Fruit fly (Drosophila melanogaster): Measurements from ENCODE around the gene Upf2.

Gene Upf2

dm6 chrX:8115343-8115676 is 40.0 kb upstream of the Upf2 start:
- TF ChIP-seq dac (GFP tag; optimal IDR thresholded peaks at IDR 0.05) = no peak
- no peak for TF ChIP-seq topi (GFP tag; optimal IDR thresholded peaks at IDR 0.05)
- no peak for TF ChIP-seq Sox14 (GFP tag; optimal IDR thresholded peaks at IDR 0.05)
- TF ChIP-seq CG34406 (GFP tag; optimal IDR thresholded peaks at IDR 0.05) = no peak
- no peak for TF ChIP-seq spab (GFP tag; optimal IDR thresholded peaks at IDR 0.05)
- TF ChIP-seq pdm3 (GFP tag; optimal IDR thresholded peaks at IDR 0.05) = no peak
- no peak for TF ChIP-seq esn (GFP tag; optimal IDR thresholded peaks at IDR 0.05)
- TF ChIP-seq CG8119 (GFP tag; IDR thresholded peaks at IDR 0.05) = no peak
- TF ChIP-seq Eip93F (GFP tag; optimal IDR thresholded peaks at IDR 0.05) = no peak
- TF ChIP-seq Hr38 (GFP tag; optimal IDR thresholded peaks at IDR 0.05) = no peak

- TF ChIP-seq salr (GFP tag; optimal IDR thresholded peaks at IDR 0.05) = no peak
- TF ChIP-seq CG7368 (GFP tag; optimal IDR thresholded peaks at IDR 0.05) = no peak
- TF ChIP-seq CG9139 (GFP tag; optimal IDR thresholded peaks at IDR 0.05) = no peak
- TF ChIP-seq OdsH (GFP tag; optimal IDR thresholded peaks at IDR 0.05) = peak; percentile 7
- no peak for TF ChIP-seq vri (GFP tag; optimal IDR thresholded peaks at IDR 0.05)
- no peak for TF ChIP-seq CG11762 (GFP tag; optimal IDR thresholded peaks at IDR 0.05; ENCODE audit: insufficient read depth)
- TF ChIP-seq Eip93F (GFP tag; optimal IDR thresholded peaks at IDR 0.05) = no peak
- TF ChIP-seq fd59A (GFP tag; optimal IDR thresholded peaks at IDR 0.05) = no peak
- TF ChIP-seq esn (GFP tag; optimal IDR thresholded peaks at IDR 0.05) = peak; percentile 5
- TF ChIP-seq eg (GFP tag; IDR thresholded peaks at IDR 0.05) = peak; percentile 56
- TF ChIP-seq fkh (GFP tag; optimal IDR thresholded peaks at IDR 0.05) = peak; percentile 37
- no peak for TF ChIP-seq CG11902 (GFP tag; optimal IDR thresholded peaks at IDR 0.05)
- peak; percentile 23 for TF ChIP-seq CG32006 (GFP tag; optimal IDR thresholded peaks at IDR 0.05)
- TF ChIP-seq CG10631 (GFP tag; optimal IDR thresholded peaks at IDR 0.05) = no peak
- peak; percentile 31 for TF ChIP-seq CG31627 (GFP tag; optimal IDR thresholded peaks at IDR 0.05)
- TF ChIP-seq Hr4 (GFP tag; optimal IDR thresholded peaks at IDR 0.05) = no peak
- no peak for TF ChIP-seq spab (GFP tag; optimal IDR thresholded peaks at IDR 0.05)
- 0 out of 2 replicates have a peak, but pooled peaks have one; percentile 33 for TF ChIP-seq CG15336 (GFP tag; IDR thresholded peaks at IDR 0.05)
- no peak for TF ChIP-seq topi (GFP tag; optimal IDR thresholded peaks at IDR 0.05)
- TF ChIP-seq CG3919 (GFP tag; optimal IDR thresholded peaks at IDR 0.05) = peak; percentile 18
- no peak for TF ChIP-seq Ets21C (GFP tag; optimal IDR thresholded peaks at IDR 0.05)
- TF ChIP-seq ss (GFP tag; optimal IDR thresholded peaks at IDR 0.05) = no peak
- TF ChIP-seq Eip75B (GFP tag; optimal IDR thresholded peaks at IDR 0.05) = no peak
- peak; percentile 25 for TF ChIP-seq CG10669 (GFP tag; optimal IDR thresholded peaks at IDR 0.05)
- TF ChIP-seq CG34406 (GFP tag; optimal IDR thresholded peaks at IDR 0.05) = no peak
- TF ChIP-seq Gug (GFP tag; IDR thresholded peaks at IDR 0.05) = no peak
- TF ChIP-seq CG4318 (GFP tag; optimal IDR thresholded peaks at IDR 0.05) = no peak
- no peak for TF ChIP-seq CG6276 (GFP tag; optimal IDR thresholded peaks at IDR 0.05)
- no peak for TF ChIP-seq CG11294 (GFP tag; IDR thresholded peaks at IDR 0.05)
- TF ChIP-seq Lpt (GFP tag; optimal IDR thresholded peaks at IDR 0.05) = no peak
- peak; percentile 23 for TF ChIP-seq lz (GFP tag; optimal IDR thresholded peaks at IDR 0.05)
- TF ChIP-seq Met (GFP tag; optimal IDR thresholded peaks at IDR 0.05) = peak; percentile 64
- TF ChIP-seq CG8632 (GFP tag; optimal IDR thresholded peaks at IDR 0.05) = no peak
- TF ChIP-seq CG6163 (GFP tag; IDR thresholded peaks at IDR 0.05) = peak; percentile 28; the same call in 1 of the 3 replicates
- TF ChIP-seq fd85E (GFP tag; optimal IDR thresholded peaks at IDR 0.05) = no peak
- peak; percentile 8 for TF ChIP-seq pdm3 (GFP tag; optimal IDR thresholded peaks at IDR 0.05)
- peak; percentile 6 for TF ChIP-seq Ets96B (tag; optimal IDR thresholded peaks at IDR 0.05)
- peak; percentile 7 for TF ChIP-seq Sox102F (GFP tag; optimal IDR thresholded peaks at IDR 0.05)
- TF ChIP-seq CG3032 (tag; optimal IDR thresholded peaks at IDR 0.05) = no peak
- no peak for TF ChIP-seq Smox (GFP tag; optimal IDR thresholded peaks at IDR 0.05)
- no peak for TF ChIP-seq dsx (GFP tag; optimal IDR thresholded peaks at IDR 0.05; ENCODE audit: poor library complexity, severe bottlenecking)
- TF ChIP-seq Hr39 (GFP tag; optimal IDR thresholded peaks at IDR 0.05) = peak; percentile 40
- TF ChIP-seq dac (GFP tag; optimal IDR thresholded peaks at IDR 0.05) = no peak
- no peak for TF ChIP-seq Blimp-1 (GFP tag; optimal IDR thresholded peaks at IDR 0.05)
These were observed 39.4 kb upstream of the Upf2 start for dm6 chrX:8114476-8115342.
